Worm (Caenorhabditis elegans): ENCODE measurements around the gene fbxa-24.

fbxa-24 gene

DNA sequence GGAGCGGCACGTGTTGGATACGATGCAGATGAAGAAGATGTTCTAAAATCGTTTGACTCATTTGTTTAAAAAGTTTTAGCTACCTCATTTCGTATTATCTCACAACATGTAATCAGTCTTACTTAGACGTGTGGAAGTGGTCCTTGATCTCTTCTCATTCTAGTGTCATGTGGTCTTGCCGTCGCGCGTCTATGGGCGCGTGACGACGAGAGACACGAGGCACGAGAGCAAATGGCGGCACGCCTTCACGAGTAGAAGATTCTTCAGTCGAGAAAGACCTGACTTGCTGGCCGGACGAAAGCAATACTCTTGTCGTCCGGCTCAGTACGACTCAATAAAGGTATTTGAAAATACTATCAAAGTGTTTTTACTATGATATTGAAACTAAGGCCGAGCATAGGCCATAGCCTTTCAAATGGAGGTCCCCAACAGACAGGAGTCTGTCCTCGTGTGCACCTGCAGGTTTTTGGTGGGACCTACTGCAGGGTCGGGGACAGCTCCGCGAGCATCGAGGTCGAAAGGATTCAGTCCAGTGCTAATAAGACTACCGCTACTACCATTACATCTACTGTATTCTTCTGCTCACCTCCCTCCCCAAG, at the start of gene fbxa-24:
fbxa-24 (plus strand) TSS at position 276 of the 599 bp plus-strand sequence.
- TF ChIP-seq hmg-1.1 (GFP tag; IDR thresholded peaks at IDR 0.05), result 0 out of 2 replicates have a peak, but pooled peaks have one; percentile 17
- peak; percentile 98 for TF ChIP-seq aha-1 (tag)
- TF ChIP-seq mxl-3 (GFP tag; optimal IDR thresholded peaks at IDR 0.05), result peak; percentile 7
- 0 out of 2 replicates have a peak, but pooled peaks have one; percentile 26 for TF ChIP-seq egl-43 (GFP tag; IDR thresholded peaks at IDR 0.05)
- TF ChIP-seq set-16 (GFP tag; IDR thresholded peaks at IDR 0.05), result peak; percentile 32; the same call in 1 of the 2 replicates

DNA sequence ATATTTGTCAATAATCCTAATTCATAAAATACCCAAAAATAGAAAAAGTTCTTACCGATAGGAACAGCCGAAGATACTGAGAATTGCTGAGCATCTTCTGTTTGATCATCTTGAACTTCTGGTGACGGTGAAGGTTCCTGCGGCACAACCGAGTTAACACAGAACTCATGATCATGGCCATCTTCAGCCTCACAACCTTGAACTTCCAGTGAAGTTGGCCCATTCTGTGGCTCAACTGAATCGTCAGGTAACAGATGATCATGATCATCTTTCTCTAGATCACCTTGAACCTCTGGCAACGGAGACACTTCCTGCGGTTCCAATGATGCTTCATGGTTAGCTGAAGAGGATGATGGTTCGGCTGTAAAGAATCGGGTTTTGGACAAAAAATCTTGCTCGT, 44.7 kb upstream of the fbxa-24 start:
- TF ChIP-seq nhr-76 (tag; optimal IDR thresholded peaks at IDR 0.05) (no peak), dmd-8 (GFP tag; IDR thresholded peaks at IDR 0.05) (no peak), unc-62 (GFP tag; optimal IDR thresholded peaks at IDR 0.05 in 1 of 2) (peak in 1 of 2 experiments; percentile 94), unc-62 (tag; optimal IDR thresholded peaks at IDR 0.05) (no peak), aha-1 (tag) (peak; percentile 32)

ce11 chrII:3773130-3773529, 43.2 kb upstream of the fbxa-24 start, which contains the start of gene T24E12.10:
Gene T24E12.10, minus strand, starts transcription at chrII:3773230.
- TF ChIP-seq unc-62 (GFP tag; optimal IDR thresholded peaks at IDR 0.05 in 1 of 2) (peak in 1 of 2 experiments; percentile 80), unc-62 (tag; optimal IDR thresholded peaks at IDR 0.05) (no peak), nhr-102 (tag; optimal IDR thresholded peaks at IDR 0.05) (no peak)

ce11 chrII:3775719-3776118, 40.6 kb upstream of the fbxa-24 start, which contains the start of gene T24E12.3:
Gene T24E12.3, plus strand, starts transcription at chrII:3776019.
- TF ChIP-seq nhr-237 (tag; optimal IDR thresholded peaks at IDR 0.05) (no peak), nhr-25 (tag; optimal IDR thresholded peaks at IDR 0.05; ENCODE audit: borderline replicate concordance, insufficient read depth) (no peak), dmd-9 (GFP tag; IDR thresholded peaks at IDR 0.05) (no peak), nhr-42 (GFP tag; IDR thresholded peaks at IDR 0.05) (no peak)

DNA sequence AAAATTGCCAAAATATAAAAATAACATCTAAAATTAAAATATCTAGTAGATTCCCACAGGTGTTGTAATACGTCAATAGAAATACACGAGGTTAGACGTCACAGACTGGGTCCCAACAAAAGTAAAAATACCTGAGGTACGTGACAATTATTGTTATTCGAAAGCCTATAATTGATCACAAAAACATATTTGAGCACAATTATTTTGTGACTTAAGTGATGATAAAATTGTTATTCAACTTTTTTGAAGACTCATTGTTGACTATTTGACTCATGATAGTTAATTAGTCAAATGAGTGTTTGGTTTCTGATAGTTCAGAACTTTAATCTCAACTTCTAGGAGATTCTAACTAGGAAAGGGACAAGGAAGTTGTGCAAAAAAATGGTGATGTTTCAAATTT, 38.5 kb upstream of the fbxa-24 start:
- TF ChIP-seq nhr-11 (tag; optimal IDR thresholded peaks at IDR 0.05), result no peak
- TF ChIP-seq php-3 (GFP tag; IDR thresholded peaks at IDR 0.05), result no peak
- no peak for TF ChIP-seq mxl-3 (GFP tag; optimal IDR thresholded peaks at IDR 0.05)
- no peak for TF ChIP-seq ama-1 (optimal IDR thresholded peaks at IDR 0.05)
- TF ChIP-seq lsy-2 (tag; optimal IDR thresholded peaks at IDR 0.05), result no peak
- no peak for TF ChIP-seq daf-16 (GFP tag; optimal IDR thresholded peaks at IDR 0.05)
- TF ChIP-seq daf-16 (tag; optimal IDR thresholded peaks at IDR 0.05), result no peak
- TF ChIP-seq pqm-1 (tag; optimal IDR thresholded peaks at IDR 0.05), result no peak
- no peak for TF ChIP-seq dmd-6 (GFP tag; IDR thresholded peaks at IDR 0.05)
- TF ChIP-seq rbr-2 (tag; optimal IDR thresholded peaks at IDR 0.05), result no peak
- TF ChIP-seq F10B5.3 (tag; optimal IDR thresholded peaks at IDR 0.05), result no peak

DNA sequence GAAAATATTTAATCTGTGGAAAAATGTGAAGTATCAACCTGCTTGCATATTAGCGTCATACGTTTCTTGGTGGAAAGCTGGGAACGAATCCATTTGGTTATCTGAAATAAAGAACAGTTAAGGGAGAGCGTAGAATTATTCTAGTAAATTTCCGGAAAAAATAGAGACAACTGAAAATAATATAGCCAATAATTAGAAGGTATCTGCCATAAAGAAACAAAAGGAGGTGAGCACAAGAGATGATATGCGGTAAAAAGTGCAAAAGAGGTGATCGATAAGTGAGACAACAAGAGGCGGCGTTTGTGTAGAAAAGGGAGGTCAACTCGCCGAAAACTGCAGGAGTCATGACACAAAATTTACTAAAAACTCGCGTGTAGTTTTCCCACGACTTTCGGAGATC, 36.9 kb upstream of the fbxa-24 start, which contains the start of gene T24E12.11:
T24E12.11 (minus strand) TSS at position 101 of the 400 bp plus-strand sequence.
- TF ChIP-seq snpc-4 (tag; optimal IDR thresholded peaks at IDR 0.05) (no peak), ceh-62 (tag; optimal IDR thresholded peaks at IDR 0.05) (no peak), dmd-6 (GFP tag; IDR thresholded peaks at IDR 0.05) (no peak), fkh-10 (GFP tag; optimal IDR thresholded peaks at IDR 0.05) (no peak), jun-1 (tag; optimal IDR thresholded peaks at IDR 0.05) (no peak), F37D6.2 (tag; optimal IDR thresholded peaks at IDR 0.05) (no peak), dmd-8 (GFP tag; IDR thresholded peaks at IDR 0.05) (no peak), mes-2 (tag; optimal IDR thresholded peaks at IDR 0.05; ENCODE audit: poor library complexity, severe bottlenecking) (no peak), attf-4 (tag; optimal IDR thresholded peaks at IDR 0.05) (no peak), ZK546.5 (tag; optimal IDR thresholded peaks at IDR 0.05) (no peak), pqm-1 (tag; optimal IDR thresholded peaks at IDR 0.05) (no peak), ama-1 (optimal IDR thresholded peaks at IDR 0.05) (no peak), lsy-2 (tag; optimal IDR thresholded peaks at IDR 0.05) (no peak), hif-1 (tag; optimal IDR thresholded peaks at IDR 0.05) (no peak), lin-39 (tag; optimal IDR thresholded peaks at IDR 0.05) (no peak), tra-1 (GFP tag; IDR thresholded peaks at IDR 0.05) (no peak), lin-15B (tag; optimal IDR thresholded peaks at IDR 0.05) (no peak), arid-1 (GFP tag; conservative IDR thresholded peaks at IDR 0.05) (no peak), mdt-29 (GFP tag; IDR thresholded peaks at IDR 0.05) (no peak)

Measured in whole organism, L4 larva.